Fruit fly (Drosophila melanogaster) whole organism, embryonic: ENCODE data around the gene CG14195.

ENCODE experiments used
- Adf1 ChIP-seq: fragments of 200-800 bp; sonication (Bioruptor generic); IDR thresholded peaks from 2 replicates; pipeline ENCODE4 v1.3.6; 2022; ENCODE audit warnings: missing biosample characterization, missing genetic modification characterization
- CG12155 ChIP-seq: fragments of 200-800 bp; sonication (Bioruptor generic); optimal IDR thresholded peaks from 3 replicates; lab custom pipeline; 2016; ENCODE audit warnings: missing biosample characterization, missing genetic modification characterization
- CG12942 ChIP-seq: fragments of 200-800 bp; sonication (Bioruptor generic); optimal IDR thresholded peaks from 3 replicates; lab custom pipeline; 2016; ENCODE audit warnings: missing biosample characterization, missing genetic modification characterization
- CG4360 ChIP-seq: fragments of 200-800 bp; sonication (Bioruptor generic); IDR thresholded peaks from 2 replicates; pipeline ENCODE4 v1.3.6; 2022; ENCODE audit warnings: missing biosample characterization, missing genetic modification characterization
- CG9817 ChIP-seq: fragments of 200-800 bp; sonication (Bioruptor generic); optimal IDR thresholded peaks from 2 replicates; lab custom pipeline; 2018; ENCODE audit warnings: missing biosample characterization, mild to moderate bottlenecking, missing genetic modification characterization, moderate library complexity
- ase ChIP-seq: fragments of 200-800 bp; sonication (Bioruptor generic); IDR thresholded peaks from 3 replicates; pipeline ENCODE4 v1.3.6; 2022; ENCODE audit warnings: missing biosample characterization, missing genetic modification characterization
- sna ChIP-seq: fragments of 200-800 bp; sonication (Bioruptor generic); IDR thresholded peaks from 2 replicates; pipeline ENCODE4 v1.3.6; 2022; ENCODE audit warnings: missing biosample characterization, missing genetic modification characterization; ENCODE audit not compliant: partially characterized antibody

DNA sequence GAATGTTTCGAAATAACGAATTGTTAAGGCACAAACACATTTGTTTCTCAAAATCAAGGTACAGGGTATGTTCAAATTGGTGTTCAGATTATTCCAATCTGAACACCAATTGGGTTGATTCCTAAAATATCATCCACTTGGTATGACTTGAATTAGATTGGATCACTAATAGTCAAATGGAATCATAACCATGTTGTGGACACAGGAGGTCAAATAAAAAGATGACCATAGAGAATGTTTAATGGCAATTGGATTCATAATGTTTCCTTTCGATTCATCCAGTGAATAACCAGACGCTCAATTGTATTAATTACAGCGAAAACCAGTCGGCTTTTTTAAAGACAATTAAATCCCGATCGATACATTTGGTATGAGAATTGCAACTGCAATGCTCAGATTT, 20.8 kb downstream of the CG14195 start:
- TF ChIP-seq CG9817 (tag; lab: Kevin White, UChicago): no peak
- no peak for TF ChIP-seq CG4360 (GFP tag; lab: Robert Waterston, UW)
- no peak for TF ChIP-seq Adf1
- TF ChIP-seq ase (GFP tag; lab: Robert Waterston, UW): no peak
- TF ChIP-seq sna: no peak
- no peak for TF ChIP-seq CG12942 (GFP tag; lab: Kevin White, UChicago)
- no peak for TF ChIP-seq CG12155 (GFP tag; lab: Kevin White, UChicago)
